Fruit fly (Drosophila melanogaster) whole organism, embryonic: ENCODE data around the gene CG15894.

Experiments
- Aef1 ChIP-seq: fragments of 200-800 bp; sonication (Bioruptor generic); IDR thresholded peaks from 3 replicates; pipeline ENCODE4 v1.3.6; 2022; ENCODE audit warnings: missing biosample characterization, missing genetic modification characterization
- B-H1 ChIP-seq: fragments of 200-800 bp; sonication (Bioruptor generic); IDR thresholded peaks from 3 replicates; pipeline ENCODE4 v1.3.6; 2022; ENCODE audit warnings: missing biosample characterization, missing genetic modification characterization
- CG10321 ChIP-seq: fragments of 200-800 bp; sonication (Bioruptor generic); IDR thresholded peaks from 2 replicates; pipeline ENCODE4 v1.3.6; 2022; ENCODE audit warnings: missing biosample characterization, missing genetic modification characterization
- CG10431 ChIP-seq: fragments of 200-800 bp; sonication (Bioruptor generic); optimal IDR thresholded peaks from 3 replicates; lab custom pipeline; 2018; ENCODE audit warnings: missing biosample characterization, mild to moderate bottlenecking, missing genetic modification characterization
- CG11247 ChIP-seq: fragments of 200-800 bp; sonication (Bioruptor generic); IDR thresholded peaks from 2 replicates; pipeline ENCODE4 v1.3.6; 2022; ENCODE audit warnings: missing biosample characterization, missing genetic modification characterization
- CG11504 ChIP-seq: fragments of 200-800 bp; sonication (Bioruptor generic); optimal IDR thresholded peaks from 3 replicates; lab custom pipeline; 2019; ENCODE audit warnings: missing biosample characterization, mild to moderate bottlenecking, missing genetic modification characterization, moderate library complexity
- CG13775 ChIP-seq: fragments of 200-800 bp; sonication (Bioruptor generic); optimal IDR thresholded peaks from 3 replicates; lab custom pipeline; 2017; ENCODE audit warnings: missing biosample characterization, mild to moderate bottlenecking, missing genetic modification characterization
- CG14965 ChIP-seq: fragments of 200-800 bp; sonication (Bioruptor generic); optimal IDR thresholded peaks from 2 replicates; lab custom pipeline; 2016; ENCODE audit warnings: missing biosample characterization, missing genetic modification characterization, borderline replicate concordance
- CG15269 ChIP-seq: fragments of 200-800 bp; sonication (Bioruptor generic); optimal IDR thresholded peaks from 2 replicates; lab custom pipeline; 2018; ENCODE audit warnings: missing biosample characterization, mild to moderate bottlenecking, missing genetic modification characterization, moderate library complexity
- CG16779 ChIP-seq: fragments of 200-800 bp; sonication (Bioruptor generic); IDR thresholded peaks from 2 replicates; pipeline ENCODE4 v1.3.6; 2022; ENCODE audit warnings: missing biosample characterization, missing genetic modification characterization
- CG18599 ChIP-seq: fragments of 200-800 bp; sonication (Bioruptor generic); optimal IDR thresholded peaks from 3 replicates; lab custom pipeline; 2017; ENCODE audit warnings: missing biosample characterization, missing genetic modification characterization, mild to moderate bottlenecking, moderate library complexity, missing genetic modification reagents
- CG2712 ChIP-seq: fragments of 200-800 bp; optimal IDR thresholded peaks from 3 replicates; lab custom pipeline; 2019; ENCODE audit warnings: missing biosample characterization, mild to moderate bottlenecking, missing genetic modification characterization, moderate library complexity
- CG3065 ChIP-seq: fragments of 200-800 bp; sonication (Bioruptor generic); optimal IDR thresholded peaks from 2 replicates; lab custom pipeline; 2016; ENCODE audit warnings: missing biosample characterization, missing genetic modification characterization
- CG3281 ChIP-seq: fragments of 200-800 bp; sonication (Bioruptor generic); optimal IDR thresholded peaks from 3 replicates; lab custom pipeline; 2017; ENCODE audit warnings: missing biosample characterization, mild to moderate bottlenecking, missing genetic modification characterization
- CG4282 ChIP-seq: fragments of 200-800 bp; sonication (Bioruptor generic); optimal IDR thresholded peaks from 2 replicates; lab custom pipeline; 2016; ENCODE audit warnings: missing biosample characterization, missing genetic modification characterization
- CG4424 ChIP-seq: fragments of 200-800 bp; sonication (Bioruptor generic); optimal IDR thresholded peaks from 3 replicates; lab custom pipeline; 2016; ENCODE audit warnings: missing biosample characterization, missing genetic modification characterization
- CG4820 ChIP-seq: fragments of 200-800 bp; sonication (Bioruptor generic); optimal IDR thresholded peaks from 3 replicates; lab custom pipeline; 2016; ENCODE audit warnings: missing biosample characterization, missing genetic modification characterization
- CG6791 ChIP-seq: fragments of 200-800 bp; sonication (Bioruptor generic); IDR thresholded peaks from 3 replicates; pipeline ENCODE4 v1.3.6; 2022; ENCODE audit warnings: missing biosample characterization, missing genetic modification characterization; ENCODE audit not compliant: partially characterized antibody
- CG8290 ChIP-seq, 3 experiments: fragments of 200-800 bp; sonication (Bioruptor generic); optimal IDR thresholded peaks; 2 replicates each; lab custom pipeline; 2016 to 2019; ENCODE audit warnings: missing biosample characterization in 3 of 3, missing genetic modification characterization in 3 of 3, mild to moderate bottlenecking in 2 of 3, moderate library complexity in 1 of 3
- CG8944 ChIP-seq: fragments of 200-800 bp; sonication (Bioruptor generic); optimal IDR thresholded peaks from 3 replicates; lab custom pipeline; 2016; ENCODE audit warnings: missing biosample characterization, missing genetic modification characterization
- CG9876 ChIP-seq: fragments of 200-800 bp; sonication (Bioruptor generic); optimal IDR thresholded peaks from 2 replicates; lab custom pipeline; 2016; ENCODE audit warnings: missing biosample characterization, missing genetic modification characterization
- Doc2 ChIP-seq: fragments of 200-800 bp; sonication (Bioruptor generic); IDR thresholded peaks from 2 replicates; pipeline ENCODE4 v1.3.6; 2022; ENCODE audit warnings: missing biosample characterization, missing genetic modification characterization
- Ets97D ChIP-seq: fragments of 200-800 bp; sonication (Bioruptor generic); optimal IDR thresholded peaks from 3 replicates; lab custom pipeline; 2016; ENCODE audit warnings: missing biosample characterization, missing genetic modification characterization
- Fer3 ChIP-seq: fragments of 200-800 bp; sonication (Bioruptor generic); optimal IDR thresholded peaks from 2 replicates; lab custom pipeline; 2018; ENCODE audit warnings: missing biosample characterization, mild to moderate bottlenecking, missing genetic modification characterization, moderate library complexity
- HHEX ChIP-seq: fragments of 200-800 bp; sonication (Bioruptor generic); optimal IDR thresholded peaks from 3 replicates; lab custom pipeline; 2017; ENCODE audit warnings: missing biosample characterization, mild to moderate bottlenecking, missing genetic modification characterization, missing genetic modification reagents
- HLH4C ChIP-seq: fragments of 200-800 bp; sonication (Bioruptor generic); IDR thresholded peaks from 3 replicates; pipeline ENCODE4 v1.3.6; 2022; ENCODE audit warnings: missing biosample characterization, missing genetic modification characterization; ENCODE audit not compliant: partially characterized antibody
- Hr78 ChIP-seq, 2 experiments: fragments of 200-800 bp in 1 of 2; fragments of >200 bp in 1 of 2; sonication (Bioruptor generic) in 1 of 2; optimal IDR thresholded peaks; 2 replicates each; lab custom pipeline; 2017 to 2019; ENCODE audit warnings: missing biosample characterization in 2 of 2, missing genetic modification characterization in 2 of 2, mild to moderate bottlenecking in 1 of 2, moderate library complexity in 1 of 2
- Jarid2 ChIP-seq: fragments of 200-800 bp; sonication (Bioruptor generic); optimal IDR thresholded peaks from 3 replicates; lab custom pipeline; 2017; ENCODE audit warnings: mild to moderate bottlenecking, missing biosample characterization, missing genetic modification reagents, missing genetic modification characterization
- NC2α ChIP-seq: fragments of 200-800 bp; sonication (Bioruptor generic); optimal IDR thresholded peaks from 2 replicates; lab custom pipeline; 2016; ENCODE audit warnings: missing biosample characterization, missing genetic modification characterization
- Nf-YC ChIP-seq: fragments of 200-800 bp; optimal IDR thresholded peaks from 3 replicates; lab custom pipeline; 2019; ENCODE audit warnings: missing biosample characterization, mild to moderate bottlenecking, missing genetic modification characterization, moderate library complexity
- Oaz ChIP-seq: fragments of 200-800 bp; sonication (Bioruptor generic); IDR thresholded peaks from 2 replicates; pipeline ENCODE4 v1.3.6; 2022; ENCODE audit warnings: missing biosample characterization, missing genetic modification characterization
- Side ChIP-seq: fragments of 200-800 bp; sonication (Bioruptor generic); optimal IDR thresholded peaks from 2 replicates; lab custom pipeline; 2016; ENCODE audit warnings: missing biosample characterization, missing genetic modification characterization
- Sry-β ChIP-seq: fragments of 200-800 bp; sonication (Bioruptor generic); optimal IDR thresholded peaks from 2 replicates; lab custom pipeline; 2018; ENCODE audit warnings: missing biosample characterization, mild to moderate bottlenecking, missing genetic modification characterization, moderate library complexity
- bab2 ChIP-seq: fragments of 200-800 bp; sonication (Bioruptor generic); optimal IDR thresholded peaks from 2 replicates; lab custom pipeline; 2016; ENCODE audit warnings: missing biosample characterization, missing genetic modification characterization
- caup ChIP-seq: fragments of 200-800 bp; sonication (Bioruptor generic); optimal IDR thresholded peaks from 3 replicates; lab custom pipeline; 2017; ENCODE audit warnings: missing biosample characterization, mild to moderate bottlenecking, missing genetic modification characterization, moderate library complexity; ENCODE audit not compliant: severe bottlenecking
- chm ChIP-seq: fragments of 200-800 bp; sonication (Bioruptor generic); IDR thresholded peaks from 2 replicates; pipeline ENCODE4 v1.3.6; 2022; ENCODE audit warnings: missing biosample characterization, missing genetic modification characterization
- croc ChIP-seq: fragments of 200-800 bp; sonication (Bioruptor generic); conservative IDR thresholded peaks from 3 replicates; pipeline ENCODE4 v1.3.6; 2022; ENCODE audit warnings: missing biosample characterization, missing genetic modification characterization
- dmrt11E ChIP-seq: fragments of 200-800 bp; sonication (Bioruptor generic); optimal IDR thresholded peaks from 3 replicates; lab custom pipeline; 2018; ENCODE audit warnings: missing biosample characterization, mild to moderate bottlenecking, missing genetic modification characterization, moderate library complexity
- dmrt99B ChIP-seq: fragments of 200-800 bp; sonication (Bioruptor generic); optimal IDR thresholded peaks from 2 replicates; lab custom pipeline; 2018; ENCODE audit warnings: missing biosample characterization, mild to moderate bottlenecking, missing genetic modification characterization, moderate library complexity
- ewg ChIP-seq: fragments of 200-800 bp; sonication (Bioruptor generic); optimal IDR thresholded peaks from 3 replicates; lab custom pipeline; 2017; ENCODE audit warnings: mild to moderate bottlenecking, missing biosample characterization, missing genetic modification reagents, missing genetic modification characterization
- ftz-f1 ChIP-seq: fragments of 200-800 bp; sonication (Bioruptor generic); optimal IDR thresholded peaks from 2 replicates; lab custom pipeline; 2016; ENCODE audit warnings: missing biosample characterization, missing genetic modification characterization
- gcm ChIP-seq: fragments of 200-800 bp; sonication (Bioruptor generic); optimal IDR thresholded peaks from 2 replicates; lab custom pipeline; 2019; ENCODE audit warnings: missing biosample characterization, mild to moderate bottlenecking, missing genetic modification characterization, moderate library complexity
- gem ChIP-seq: fragments of 200-800 bp; sonication (Bioruptor generic); optimal IDR thresholded peaks from 2 replicates; lab custom pipeline; 2019; ENCODE audit warnings: missing biosample characterization, mild to moderate bottlenecking, missing genetic modification characterization, moderate library complexity
- gsb ChIP-seq: fragments of 200-800 bp; sonication (Bioruptor generic); IDR thresholded peaks from 2 replicates; pipeline ENCODE4 v1.3.6; 2022; ENCODE audit warnings: missing biosample characterization, missing genetic modification characterization
- prd ChIP-seq, 3 experiments: fragments of >200 bp in 2 of 3; fragments of 200-800 bp in 1 of 3; sonication (Bioruptor generic) in 1 of 3; optimal IDR thresholded peaks in 2 of 3; IDR thresholded peaks in 1 of 3; 2 replicates in 2 of 3; 3 replicates in 1 of 3; pipeline versions ENCODE4 v1.3.6 to Lab custom; 2017 to 2022; ENCODE audit warnings: missing biosample characterization in 1 of 3, missing genetic modification characterization in 1 of 3
- toy ChIP-seq: fragments of 200-800 bp; sonication (Bioruptor generic); IDR thresholded peaks from 2 replicates; pipeline ENCODE4 v1.3.6; 2022; ENCODE audit warnings: missing biosample characterization, missing genetic modification characterization
- twi ChIP-seq: fragments of 200-800 bp; optimal IDR thresholded peaks from 2 replicates; lab custom pipeline; 2019; ENCODE audit warnings: missing biosample characterization, mild to moderate bottlenecking, missing genetic modification characterization, moderate library complexity
- vfl ChIP-seq: fragments of 200-800 bp; sonication (Bioruptor generic); optimal IDR thresholded peaks from 2 replicates; lab custom pipeline; 2016; ENCODE audit warnings: missing biosample characterization, missing genetic modification characterization
- wek ChIP-seq: fragments of 200-800 bp; sonication (Bioruptor generic); optimal IDR thresholded peaks from 3 replicates; lab custom pipeline; 2018; ENCODE audit warnings: missing biosample characterization, mild to moderate bottlenecking, missing genetic modification characterization, moderate library complexity
- zfh2 ChIP-seq: fragments of 200-800 bp; sonication (Bioruptor generic); optimal IDR thresholded peaks from 2 replicates; lab custom pipeline; 2016; ENCODE audit warnings: missing biosample characterization, missing genetic modification characterization

CG15894 gene

dm6 chrX:6376748-6377147 lies 67.7 kb downstream of the CG15894 start (continued):
- TF ChIP-seq Fer3: peak; percentile 3
- no peak for TF ChIP-seq Nf-YC (tag; lab: Kevin White, UChicago)
- TF ChIP-seq CG11504: peak; percentile 50
- no peak for TF ChIP-seq CG2712
- peak; percentile 54 for TF ChIP-seq gem (tag; lab: Kevin White, UChicago)
- no peak for TF ChIP-seq bab2 (GFP tag; lab: Kevin White, UChicago)
- no peak for TF ChIP-seq caup (GFP tag; lab: Kevin White, UChicago)
- TF ChIP-seq HLH4C (GFP tag; lab: Robert Waterston, UW): no peak
- no peak for TF ChIP-seq chm (GFP tag; lab: Robert Waterston, UW)
- no peak for TF ChIP-seq zfh2 (GFP tag; lab: Kevin White, UChicago)
- TF ChIP-seq wek (GFP tag; lab: Kevin White, UChicago): no peak
- no peak for TF ChIP-seq twi
- TF ChIP-seq CG13775 (GFP tag; lab: Kevin White, UChicago): no peak
- TF ChIP-seq prd (optimal IDR thresholded peaks at IDR 0.05; lab: Kevin White, UChicago): no peak
- TF ChIP-seq prd (GFP tag; IDR thresholded peaks at IDR 0.05; lab: Robert Waterston, UW): 0 out of 3 replicates have a peak, but pooled peaks have one; percentile 8
- no peak for TF ChIP-seq croc
- TF ChIP-seq dmrt99B (tag; lab: Kevin White, UChicago): peak; percentile 52
- no peak for TF ChIP-seq Hr78 (GFP tag; optimal IDR thresholded peaks at IDR 0.05; lab: Kevin White, UChicago)
- no peak for TF ChIP-seq CG10321 (GFP tag; lab: Robert Waterston, UW)
- TF ChIP-seq CG8944 (GFP tag; lab: Kevin White, UChicago): peak; percentile 14
- TF ChIP-seq CG14965 (GFP tag; lab: Kevin White, UChicago): no peak
- no peak for TF ChIP-seq ftz-f1 (GFP tag; lab: Kevin White, UChicago)
- no peak for TF ChIP-seq Side (GFP tag; lab: Kevin White, UChicago)
- no peak for TF ChIP-seq Ets97D (GFP tag; lab: Kevin White, UChicago)
- no peak for TF ChIP-seq CG9876 (GFP tag; lab: Kevin White, UChicago)
- no peak for TF ChIP-seq CG6791 (GFP tag; lab: Robert Waterston, UW)
- no peak for TF ChIP-seq CG3065
- TF ChIP-seq NC2α (GFP tag; lab: Kevin White, UChicago): no peak
- no peak for TF ChIP-seq B-H1
- no peak for TF ChIP-seq HHEX (GFP tag; lab: Kevin White, UChicago)
- peak; percentile 50 for TF ChIP-seq CG18599 (GFP tag; lab: Kevin White, UChicago)
- no peak for TF ChIP-seq dmrt11E (tag; lab: Kevin White, UChicago)
- TF ChIP-seq CG16779 (GFP tag; lab: Robert Waterston, UW): no peak
- TF ChIP-seq CG11247 (GFP tag; lab: Robert Waterston, UW): no peak
- TF ChIP-seq Oaz (GFP tag; lab: Robert Waterston, UW): no peak
- TF ChIP-seq Aef1 (GFP tag; lab: Robert Waterston, UW): no peak
- TF ChIP-seq CG3281 (GFP tag; lab: Kevin White, UChicago): peak; percentile 12
- TF ChIP-seq Doc2: no peak
- TF ChIP-seq CG4424 (GFP tag; lab: Kevin White, UChicago): no peak
- no peak for TF ChIP-seq vfl (GFP tag; lab: Kevin White, UChicago)
- TF ChIP-seq toy (GFP tag; lab: Robert Waterston, UW): no peak
- no peak for TF ChIP-seq CG4282 (GFP tag; lab: Kevin White, UChicago)
- TF ChIP-seq gsb (GFP tag; lab: Robert Waterston, UW): no peak
- TF ChIP-seq Jarid2: no peak
- TF ChIP-seq Sry-β: no peak
- no peak for TF ChIP-seq CG4820
- no peak for TF ChIP-seq ewg (GFP tag; lab: Kevin White, UChicago)
- TF ChIP-seq CG8290 (GFP tag; optimal IDR thresholded peaks at IDR 0.05; lab: Kevin White, UChicago): no peak
- no peak for TF ChIP-seq CG8290 (tag; optimal IDR thresholded peaks at IDR 0.05; lab: Kevin White, UChicago)
- TF ChIP-seq gcm: no peak
- TF ChIP-seq CG10431: no peak
- TF ChIP-seq CG15269: peak; percentile 39
